Worm (Caenorhabditis elegans) whole organism, young adult: Measurements from ENCODE around the gene tdp-1.

Source experiments
- C06A6.2 ChIP-seq: fragments of 200-800 bp; sonication (Bioruptor generic); conservative IDR thresholded peaks from 2 replicates; pipeline ENCODE4 v1.3.6; 2022; ENCODE audit warnings: missing genetic modification characterization, missing compliant biosample characterization
- F52B5.7 ChIP-seq: sonication (generic microtip); optimal IDR thresholded peaks from 2 replicates; lab custom pipeline; 2016; ENCODE audit warnings: mild to moderate bottlenecking, missing genetic modification characterization, missing compliant biosample characterization
- K12H6.12 ChIP-seq: fragments of 200-800 bp; sonication (Bioruptor generic); optimal IDR thresholded peaks from 2 replicates; lab custom pipeline; 2018; ENCODE audit warnings: mild to moderate bottlenecking, missing genetic modification characterization, missing compliant biosample characterization
- Y53G8AR.9 ChIP-seq: fragments of 200-800 bp; sonication (Bioruptor generic); conservative IDR thresholded peaks from 2 replicates; pipeline ENCODE4 v1.3.6; 2022; ENCODE audit warnings: missing genetic modification reagents, missing genetic modification characterization, missing compliant biosample characterization
- Y56A3A.18 ChIP-seq: fragments of 200-800 bp; sonication (Bioruptor generic); IDR thresholded peaks from 2 replicates; pipeline ENCODE4 v1.3.6; 2022; ENCODE audit warnings: missing genetic modification reagents, missing genetic modification characterization, missing compliant biosample characterization
- Y95B8A.8 ChIP-seq: fragments of 200-800 bp; sonication (Bioruptor generic); IDR thresholded peaks from 2 replicates; pipeline ENCODE4 v1.3.6; 2022; ENCODE audit warnings: missing genetic modification reagents, missing genetic modification characterization, missing compliant biosample characterization
- efl-1 ChIP-seq: fragments of 150-350 bp; optimal IDR thresholded peaks from 2 replicates; lab custom pipeline; 2014; ENCODE audit warnings: missing biosample characterization, missing genetic modification reagents, missing genetic modification characterization
- fkh-3 ChIP-seq: sonication (generic microtip); optimal IDR thresholded peaks from 2 replicates; lab custom pipeline; 2016; ENCODE audit warnings: mild to moderate bottlenecking, missing genetic modification characterization, missing compliant biosample characterization
- lin-35 ChIP-seq, 3 experiments: fragments of 150-350 bp in 2 of 3; sonication (generic microtip) in 1 of 3; optimal IDR thresholded peaks; 2 replicates each; lab custom pipeline; 2014 to 2018; ENCODE audit warnings: missing biosample characterization in 3 of 3, missing genetic modification characterization in 3 of 3, missing genetic modification reagents in 3 of 3
- nfya-2 ChIP-seq: fragments of 200-800 bp; sonication (Bioruptor generic); IDR thresholded peaks from 2 replicates; pipeline ENCODE4 v1.3.6; 2022; ENCODE audit warnings: missing genetic modification reagents, missing genetic modification characterization, missing compliant biosample characterization
- nhr-80 ChIP-seq: sonication (generic microtip); optimal IDR thresholded peaks from 2 replicates; lab custom pipeline; 2016; ENCODE audit warnings: missing genetic modification characterization, missing compliant biosample characterization
- sea-2 ChIP-seq: fragments of 200-800 bp; sonication (Bioruptor generic); IDR thresholded peaks from 2 replicates; pipeline ENCODE4 v1.3.6; 2022; ENCODE audit warnings: missing genetic modification characterization, missing compliant biosample characterization
- tbx-9 ChIP-seq: sonication (generic microtip); optimal IDR thresholded peaks from 2 replicates; lab custom pipeline; 2016; ENCODE audit warnings: borderline replicate concordance, missing genetic modification characterization, inconsistent platforms, missing compliant biosample characterization
- zfh-2 ChIP-seq: fragments of 200-800 bp; sonication (Bioruptor generic); conservative IDR thresholded peaks from 2 replicates; pipeline ENCODE4 v1.3.6; 2022; ENCODE audit warnings: missing genetic modification reagents, missing genetic modification characterization, missing compliant biosample characterization
- zim-3 ChIP-seq: sonication (generic microtip); optimal IDR thresholded peaks from 2 replicates; lab custom pipeline; 2017; ENCODE audit warnings: mild to moderate bottlenecking, missing genetic modification characterization, moderate library complexity, missing compliant biosample characterization
- ztf-18 ChIP-seq: sonication (generic microtip); optimal IDR thresholded peaks from 2 replicates; lab custom pipeline; 2016; ENCODE audit warnings: missing genotype, mild to moderate bottlenecking, missing genetic modification characterization, missing compliant biosample characterization
- ztf-22 ChIP-seq: fragments of 200-800 bp; sonication (Bioruptor generic); optimal IDR thresholded peaks from 2 replicates; lab custom pipeline; 2018; ENCODE audit warnings: mild to moderate bottlenecking, missing genetic modification characterization, moderate library complexity, missing compliant biosample characterization

tdp-1 gene

DNA sequence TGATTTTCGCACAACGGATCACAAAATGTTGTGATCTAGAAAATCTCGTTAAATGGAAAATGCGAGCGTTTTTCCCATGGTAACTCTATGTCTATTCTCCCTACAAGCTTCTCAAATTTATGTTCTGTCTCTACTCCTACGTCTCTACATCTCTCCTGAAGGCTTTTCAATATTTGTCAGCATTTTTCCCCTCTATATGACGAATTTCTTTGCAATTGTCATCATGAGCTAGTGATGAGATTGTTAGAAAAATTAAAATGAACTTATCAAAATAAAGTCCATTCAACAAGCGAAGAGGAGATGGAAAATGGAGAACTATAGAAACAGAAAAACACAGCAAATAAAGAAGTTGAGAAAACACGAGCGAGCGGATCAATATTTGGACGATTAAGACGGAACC lies 41.1 kb downstream of the tdp-1 start:
- TF ChIP-seq C06A6.2 (GFP tag; lab: Robert Waterston, UW) (no peak), fkh-3 (tag; lab: Kevin White, UChicago) (no peak), efl-1 (no peak)
- TF ChIP-seq, all 124 proteins: peak for 0

DNA sequence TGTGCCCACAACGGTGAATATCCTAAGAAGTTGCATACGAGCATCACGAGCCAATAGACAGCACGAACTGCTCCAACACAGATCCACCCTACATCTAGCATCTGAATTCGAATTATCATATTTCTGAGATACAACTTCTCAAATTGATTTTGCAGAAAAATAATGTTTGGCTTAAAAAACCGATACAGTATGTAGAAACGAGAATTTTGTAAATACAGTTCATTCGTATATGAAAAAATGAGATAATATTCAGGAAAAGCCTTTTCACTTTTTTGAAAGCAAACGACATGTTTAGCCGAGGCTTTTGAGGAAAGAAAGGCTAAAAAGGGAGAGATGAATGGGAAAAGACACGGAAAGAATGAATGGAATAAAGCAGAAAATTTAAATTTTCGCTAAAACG lies 43.7 kb downstream of the tdp-1 start, which contains the start of gene F37B12.3:
Gene F37B12.3 (minus strand): TSS at position 101 of the 400 bp plus-strand sequence.
- no peak for TF ChIP-seq F52B5.7
- TF ChIP-seq ztf-22 (GFP tag; lab: Kevin White, UChicago) = no peak
- no peak for TF ChIP-seq zfh-2 (GFP tag; lab: Robert Waterston, UW)
- no peak for TF ChIP-seq tbx-9 (tag; lab: Kevin White, UChicago)
- TF ChIP-seq sea-2 = no peak
- TF ChIP-seq lin-35 (GFP tag; optimal IDR thresholded peaks at IDR 0.05; lab: Kevin White, UChicago) = no peak
- no peak for TF ChIP-seq Y95B8A.8 (GFP tag; lab: Robert Waterston, UW)
- no peak for TF ChIP-seq ztf-18 (tag; lab: Kevin White, UChicago)

DNA sequence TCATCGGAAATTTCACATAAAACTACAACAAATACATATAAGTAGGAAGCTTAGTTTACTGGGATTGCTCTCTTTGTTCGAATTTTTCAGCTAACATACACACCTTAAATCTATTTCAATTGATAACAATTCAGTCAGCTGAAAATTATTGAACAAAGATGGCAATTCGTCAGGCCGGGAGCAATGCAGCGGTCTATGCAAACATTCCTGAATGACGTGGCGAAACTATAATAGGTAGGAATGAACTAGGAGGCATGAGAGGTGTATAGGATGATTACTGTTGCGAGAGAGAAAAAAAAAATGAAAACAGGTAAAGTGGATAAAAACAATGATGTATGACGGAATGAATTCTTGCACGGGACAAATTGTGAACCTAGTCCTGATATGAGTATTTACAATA lies 44.4 kb downstream of the tdp-1 start:
- TF ChIP-seq K12H6.12 (tag; lab: Kevin White, UChicago) = no peak
- TF ChIP-seq nfya-2 (GFP tag; lab: Robert Waterston, UW) = no peak
- no peak for TF ChIP-seq zim-3 (tag; lab: Kevin White, UChicago)
- TF ChIP-seq nhr-80 (tag; lab: Kevin White, UChicago) = peak; percentile 53
- TF ChIP-seq Y53G8AR.9 (GFP tag; lab: Robert Waterston, UW) = 0 out of 2 replicates have a peak, but pooled peaks have one; percentile 20
- no peak for TF ChIP-seq Y56A3A.18 (GFP tag; lab: Robert Waterston, UW)
- TF ChIP-seq, all 124 proteins: peak for 2
